Fruit fly (Drosophila melanogaster) whole organism, embryonic: ENCODE measurements around the gene Mlc2.

Experiments
- Atf3 ChIP-seq: fragments of 200-800 bp; sonication (Bioruptor generic); optimal IDR thresholded peaks from 3 replicates; lab custom pipeline; 2016; ENCODE audit warnings: missing biosample characterization, missing genetic modification characterization
- Atf6 ChIP-seq: fragments of 200-800 bp; sonication (Bioruptor generic); IDR thresholded peaks from 2 replicates; pipeline ENCODE4 v1.3.6; 2022; ENCODE audit warnings: missing biosample characterization, missing genetic modification characterization
- B-H1 ChIP-seq: fragments of 200-800 bp; sonication (Bioruptor generic); IDR thresholded peaks from 3 replicates; pipeline ENCODE4 v1.3.6; 2022; ENCODE audit warnings: missing biosample characterization, missing genetic modification characterization
- CG10147 ChIP-seq: fragments of 200-800 bp; sonication (Bioruptor generic); optimal IDR thresholded peaks from 2 replicates; lab custom pipeline; 2019; ENCODE audit warnings: missing biosample characterization, mild to moderate bottlenecking, missing genetic modification characterization, moderate library complexity
- CG10431 ChIP-seq: fragments of 200-800 bp; sonication (Bioruptor generic); optimal IDR thresholded peaks from 3 replicates; lab custom pipeline; 2018; ENCODE audit warnings: missing biosample characterization, mild to moderate bottlenecking, missing genetic modification characterization
- CG10565 ChIP-seq: fragments of 200-800 bp; sonication (Bioruptor generic); optimal IDR thresholded peaks from 3 replicates; lab custom pipeline; 2016; ENCODE audit warnings: missing biosample characterization, mild to moderate bottlenecking, missing genetic modification characterization
- CG10654 ChIP-seq: fragments of 200-800 bp; sonication (Bioruptor generic); optimal IDR thresholded peaks from 2 replicates; lab custom pipeline; 2016; ENCODE audit warnings: missing biosample characterization, missing genetic modification characterization
- CG10979 ChIP-seq: fragments of 200-800 bp; sonication (Bioruptor generic); optimal IDR thresholded peaks from 2 replicates; lab custom pipeline; 2018; ENCODE audit warnings: missing biosample characterization, mild to moderate bottlenecking, missing genetic modification characterization, moderate library complexity
- CG11398 ChIP-seq: fragments of 200-800 bp; sonication (Bioruptor generic); optimal IDR thresholded peaks from 2 replicates; lab custom pipeline; 2016; ENCODE audit warnings: missing biosample characterization, missing genetic modification characterization
- CG11560 ChIP-seq: fragments of 200-800 bp; sonication (Bioruptor generic); IDR thresholded peaks from 3 replicates; pipeline ENCODE4 v1.3.6; 2022; ENCODE audit warnings: missing biosample characterization, missing genetic modification characterization
- CG12071 ChIP-seq: fragments of 200-800 bp; sonication (Bioruptor generic); optimal IDR thresholded peaks from 3 replicates; lab custom pipeline; 2018; ENCODE audit warnings: missing biosample characterization, mild to moderate bottlenecking, missing genetic modification characterization
- CG12155 ChIP-seq: fragments of 200-800 bp; sonication (Bioruptor generic); optimal IDR thresholded peaks from 3 replicates; lab custom pipeline; 2016; ENCODE audit warnings: missing biosample characterization, missing genetic modification characterization
- CG15696 ChIP-seq: fragments of 200-800 bp; sonication (Bioruptor generic); optimal IDR thresholded peaks from 2 replicates; lab custom pipeline; 2019; ENCODE audit warnings: missing biosample characterization, mild to moderate bottlenecking, missing genetic modification characterization, moderate library complexity
- CG17328 ChIP-seq: fragments of 200-800 bp; sonication (Bioruptor generic); IDR thresholded peaks from 2 replicates; pipeline ENCODE4 v1.3.6; 2022; ENCODE audit warnings: missing biosample characterization, missing genetic modification characterization
- CG18011 ChIP-seq: fragments of 200-800 bp; sonication (Bioruptor generic); optimal IDR thresholded peaks from 2 replicates; lab custom pipeline; 2017; ENCODE audit warnings: missing biosample characterization, missing genetic modification characterization, mild to moderate bottlenecking, moderate library complexity, missing genotype
- CG2678 ChIP-seq: fragments of 200-800 bp; sonication (Bioruptor generic); optimal IDR thresholded peaks from 3 replicates; lab custom pipeline; 2019; ENCODE audit warnings: missing biosample characterization, mild to moderate bottlenecking, missing genetic modification characterization, moderate library complexity
- CG32772 ChIP-seq: fragments of 200-800 bp; sonication (Bioruptor generic); IDR thresholded peaks from 2 replicates; pipeline ENCODE4 v1.3.6; 2022; ENCODE audit warnings: missing biosample characterization, missing genetic modification characterization
- CG7745 ChIP-seq: fragments of 200-800 bp; sonication (Bioruptor generic); optimal IDR thresholded peaks from 2 replicates; lab custom pipeline; 2018; ENCODE audit warnings: missing biosample characterization, mild to moderate bottlenecking, missing genetic modification characterization, moderate library complexity
- CG7963 ChIP-seq: fragments of 200-800 bp; sonication (Bioruptor generic); IDR thresholded peaks from 3 replicates; pipeline ENCODE4 v1.3.6; 2022; ENCODE audit warnings: missing biosample characterization, missing genetic modification characterization; ENCODE audit not compliant: partially characterized antibody
- CG7987 ChIP-seq: fragments of 200-800 bp; sonication (Bioruptor generic); optimal IDR thresholded peaks from 2 replicates; lab custom pipeline; 2018; ENCODE audit warnings: missing biosample characterization, mild to moderate bottlenecking, missing genetic modification characterization, moderate library complexity
- CG8478 ChIP-seq: fragments of >200 bp; optimal IDR thresholded peaks from 2 replicates; lab custom pipeline; 2018
- CG8765 ChIP-seq: fragments of 200-800 bp; sonication (Bioruptor generic); IDR thresholded peaks from 2 replicates; pipeline ENCODE4 v1.3.6; 2022; ENCODE audit warnings: missing biosample characterization, missing genetic modification characterization
- CG8944 ChIP-seq: fragments of 200-800 bp; sonication (Bioruptor generic); optimal IDR thresholded peaks from 3 replicates; lab custom pipeline; 2016; ENCODE audit warnings: missing biosample characterization, missing genetic modification characterization
- Camta ChIP-seq: fragments of 200-800 bp; sonication (Bioruptor generic); optimal IDR thresholded peaks from 2 replicates; lab custom pipeline; 2016; ENCODE audit warnings: missing biosample characterization, missing genetic modification characterization
- Dbx ChIP-seq: fragments of 200-800 bp; sonication (Bioruptor generic); IDR thresholded peaks from 3 replicates; pipeline ENCODE4 v1.3.6; 2022; ENCODE audit warnings: missing biosample characterization, missing genetic modification characterization
- Kr ChIP-seq: fragments of 200-800 bp; sonication (Bioruptor generic); optimal IDR thresholded peaks from 2 replicates; lab custom pipeline; 2017; ENCODE audit warnings: missing biosample characterization, mild to moderate bottlenecking, missing genetic modification characterization
- Lpt ChIP-seq: fragments of >200 bp; optimal IDR thresholded peaks from 2 replicates; lab custom pipeline; 2018; ENCODE audit warnings: missing biosample characterization, missing genetic modification characterization
- Max ChIP-seq: fragments of 200-800 bp; sonication (Bioruptor generic); optimal IDR thresholded peaks from 2 replicates; lab custom pipeline; 2016; ENCODE audit warnings: missing biosample characterization, mild to moderate bottlenecking, missing genetic modification characterization
- NFAT ChIP-seq: fragments of 200-800 bp; sonication (Bioruptor generic); IDR thresholded peaks from 2 replicates; pipeline ENCODE4 v1.3.6; 2022; ENCODE audit warnings: missing biosample characterization, missing genetic modification characterization
- Optix ChIP-seq: fragments of 200-800 bp; sonication (Bioruptor generic); IDR thresholded peaks from 3 replicates; pipeline ENCODE4 v1.3.6; 2022; ENCODE audit warnings: missing biosample characterization, missing genetic modification characterization
- Poxn ChIP-seq: fragments of 200-800 bp; sonication (Bioruptor generic); IDR thresholded peaks from 2 replicates; pipeline ENCODE4 v1.3.6; 2022; ENCODE audit warnings: missing biosample characterization, missing genetic modification characterization
- Sox100B ChIP-seq: fragments of 200-800 bp; sonication (Bioruptor generic); optimal IDR thresholded peaks from 3 replicates; lab custom pipeline; 2018; ENCODE audit warnings: missing biosample characterization, mild to moderate bottlenecking, missing genetic modification characterization
- ap ChIP-seq: fragments of 200-800 bp; sonication (Bioruptor generic); IDR thresholded peaks from 2 replicates; pipeline ENCODE4 v1.3.6; 2022; ENCODE audit warnings: missing biosample characterization, missing genetic modification characterization
- bowl ChIP-seq: fragments of 200-800 bp; sonication (Bioruptor generic); IDR thresholded peaks from 2 replicates; pipeline ENCODE4 v1.3.6; 2022; ENCODE audit warnings: missing biosample characterization, missing genetic modification characterization
- chinmo ChIP-seq: fragments of 200-800 bp; sonication (Bioruptor generic); IDR thresholded peaks from 4 replicates; pipeline ENCODE4 v1.3.6; 2022; ENCODE audit warnings: missing biosample characterization, missing genetic modification characterization; ENCODE audit not compliant: partially characterized antibody
- chn ChIP-seq: fragments of 200-800 bp; sonication (Bioruptor generic); optimal IDR thresholded peaks from 2 replicates; lab custom pipeline; 2016; ENCODE audit warnings: missing biosample characterization, missing genetic modification characterization
- da ChIP-seq: fragments of 200-800 bp; sonication (Bioruptor generic); optimal IDR thresholded peaks from 2 replicates; lab custom pipeline; 2016; ENCODE audit warnings: missing biosample characterization, missing genetic modification characterization
- dmrt99B ChIP-seq: fragments of 200-800 bp; sonication (Bioruptor generic); optimal IDR thresholded peaks from 2 replicates; lab custom pipeline; 2018; ENCODE audit warnings: missing biosample characterization, mild to moderate bottlenecking, missing genetic modification characterization, moderate library complexity
- ems ChIP-seq: fragments of 200-800 bp; sonication (Bioruptor generic); optimal IDR thresholded peaks from 3 replicates; lab custom pipeline; 2016; ENCODE audit warnings: missing biosample characterization, missing genetic modification characterization
- eyg ChIP-seq: fragments of 200-800 bp; sonication (Bioruptor generic); optimal IDR thresholded peaks from 3 replicates; lab custom pipeline; 2016; ENCODE audit warnings: missing biosample characterization, missing genetic modification characterization
- fd96Cb ChIP-seq: fragments of 200-800 bp; sonication (Bioruptor generic); optimal IDR thresholded peaks from 2 replicates; lab custom pipeline; 2018; ENCODE audit warnings: missing biosample characterization, mild to moderate bottlenecking, missing genetic modification characterization, moderate library complexity
- fru ChIP-seq: fragments of >200 bp; optimal IDR thresholded peaks from 2 replicates; lab custom pipeline; 2017
- gt ChIP-seq: fragments of 200-800 bp; sonication (Bioruptor generic); IDR thresholded peaks from 2 replicates; pipeline ENCODE4 v1.3.6; 2022; ENCODE audit warnings: missing biosample characterization, missing genetic modification characterization
- hbn ChIP-seq: fragments of 200-800 bp; sonication (Bioruptor generic); IDR thresholded peaks from 2 replicates; pipeline ENCODE4 v1.3.6; 2022; ENCODE audit warnings: missing biosample characterization, missing genetic modification characterization; ENCODE audit not compliant: partially characterized antibody
- nau ChIP-seq: fragments of 200-800 bp; sonication (Bioruptor generic); optimal IDR thresholded peaks from 3 replicates; lab custom pipeline; 2017; ENCODE audit warnings: missing biosample characterization, mild to moderate bottlenecking, missing genetic modification characterization, missing genetic modification reagents
- nerfin-1 ChIP-seq: fragments of 200-800 bp; sonication (Bioruptor generic); optimal IDR thresholded peaks from 3 replicates; lab custom pipeline; 2019; ENCODE audit warnings: missing biosample characterization, mild to moderate bottlenecking, missing genetic modification characterization, moderate library complexity
- nerfin-2 ChIP-seq: fragments of 200-800 bp; sonication (Bioruptor generic); IDR thresholded peaks from 2 replicates; pipeline ENCODE4 v1.3.6; 2022; ENCODE audit warnings: missing biosample characterization, missing genetic modification characterization; ENCODE audit not compliant: partially characterized antibody
- sens-2 ChIP-seq: fragments of 200-800 bp; sonication (Bioruptor generic); IDR thresholded peaks from 2 replicates; pipeline ENCODE4 v1.3.6; 2022; ENCODE audit warnings: missing biosample characterization, missing genetic modification characterization
- sr ChIP-seq: fragments of 200-800 bp; sonication (Bioruptor generic); IDR thresholded peaks from 3 replicates; pipeline ENCODE4 v1.3.6; 2022; ENCODE audit warnings: missing biosample characterization, missing genetic modification characterization
- ssp ChIP-seq: fragments of 200-800 bp; sonication (Bioruptor generic); IDR thresholded peaks from 2 replicates; pipeline ENCODE4 v1.3.6; 2022; ENCODE audit warnings: missing biosample characterization, missing genetic modification characterization
- ttk ChIP-seq: fragments of 200-800 bp; sonication (Bioruptor generic); IDR thresholded peaks from 2 replicates; pipeline ENCODE4 v2.1.2; 2022; ENCODE audit warnings: missing biosample characterization, missing genetic modification characterization
- vnd ChIP-seq: fragments of 200-800 bp; sonication (Bioruptor generic); IDR thresholded peaks from 3 replicates; pipeline ENCODE4 v1.3.6; 2022; ENCODE audit warnings: missing biosample characterization, missing genetic modification characterization; ENCODE audit not compliant: partially characterized antibody

Mlc2 gene

DNA sequence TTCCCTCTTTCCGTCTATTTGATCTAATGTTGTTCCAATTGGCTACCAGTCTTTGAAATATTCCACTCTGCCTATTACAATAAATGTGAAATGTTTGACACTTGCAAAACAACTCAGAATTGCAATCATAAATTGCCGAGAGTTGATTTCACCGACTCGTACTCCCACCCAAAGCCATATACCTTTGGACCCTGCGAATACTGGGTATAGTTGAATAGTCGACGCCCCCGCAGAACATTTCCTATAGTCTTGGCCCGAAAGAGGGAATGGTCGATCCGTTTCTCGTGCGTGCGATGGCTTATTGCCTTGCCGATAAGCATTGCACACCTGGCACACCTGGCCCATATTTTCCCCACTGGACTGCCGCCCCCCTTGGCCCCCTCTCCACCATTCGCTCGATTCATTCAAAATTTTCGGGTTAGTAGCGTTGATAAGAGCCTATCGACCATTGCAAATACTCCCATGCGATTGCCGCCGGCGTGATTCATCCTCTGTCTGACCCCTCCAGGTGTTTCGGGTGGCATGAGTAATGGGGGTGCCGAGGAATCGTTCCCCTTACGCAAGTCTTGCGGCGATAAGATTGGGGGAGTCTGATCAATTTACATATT lies 25.8 kb upstream of the Mlc2 start (continued):
- no peak for TF ChIP-seq CG8765
- no peak for TF ChIP-seq CG17328 (GFP tag; lab: Robert Waterston, UW)
- no peak for TF ChIP-seq ap
- TF ChIP-seq Kr: no peak
- TF ChIP-seq CG10979 (tag; lab: Kevin White, UChicago): no peak
- TF ChIP-seq nerfin-2: no peak
- no peak for TF ChIP-seq CG11560 (tag; lab: Robert Waterston, UW)
- no peak for TF ChIP-seq chn (GFP tag; lab: Kevin White, UChicago)
- no peak for TF ChIP-seq CG10147
- peak; percentile 28 for TF ChIP-seq CG2678 (tag; lab: Kevin White, UChicago)
- TF ChIP-seq sr (GFP tag; lab: Robert Waterston, UW): peak; percentile 85
- peak; percentile 13 for TF ChIP-seq da
- no peak for TF ChIP-seq bowl (GFP tag; lab: Robert Waterston, UW)
- TF ChIP-seq B-H1 (GFP tag; lab: Robert Waterston, UW): no peak
- no peak for TF ChIP-seq hbn (GFP tag; lab: Robert Waterston, UW)
- no peak for TF ChIP-seq Lpt (GFP tag; lab: Kevin White, UChicago)
- TF ChIP-seq chinmo (GFP tag; lab: Robert Waterston, UW): peak; percentile 71; the same call in 2 of the 4 replicates
- no peak for TF ChIP-seq CG10565 (GFP tag; lab: Kevin White, UChicago)
- no peak for TF ChIP-seq CG18011 (GFP tag; lab: Kevin White, UChicago)
- no peak for TF ChIP-seq Poxn (GFP tag; lab: Robert Waterston, UW)
- TF ChIP-seq ssp (GFP tag; lab: Robert Waterston, UW): no peak
- no peak for TF ChIP-seq CG32772 (GFP tag; lab: Robert Waterston, UW)
- TF ChIP-seq nerfin-1 (tag; lab: Kevin White, UChicago): no peak
- TF ChIP-seq fru (lab: Kevin White, UChicago): no peak
- TF ChIP-seq ems: peak; percentile 24
- TF ChIP-seq CG10431 (GFP tag; lab: Kevin White, UChicago): no peak
- TF ChIP-seq NFAT (GFP tag; lab: Robert Waterston, UW): no peak; the same call in none of the 2 replicates
- TF ChIP-seq Atf6 (GFP tag; lab: Robert Waterston, UW): peak; percentile 34; the same call in 1 of the 2 replicates
- no peak for TF ChIP-seq CG7963 (GFP tag; lab: Robert Waterston, UW)
- TF ChIP-seq dmrt99B (tag; lab: Kevin White, UChicago): peak; percentile 39
- TF ChIP-seq CG7745 (tag; lab: Kevin White, UChicago): no peak
- no peak for TF ChIP-seq Atf3 (GFP tag; lab: Kevin White, UChicago)
- TF ChIP-seq CG8944 (GFP tag; lab: Kevin White, UChicago): no peak
- no peak for TF ChIP-seq CG7987 (GFP tag; lab: Kevin White, UChicago)
- TF ChIP-seq ttk (GFP tag; lab: Robert Waterston, UW): no peak
- TF ChIP-seq Camta (GFP tag; lab: Kevin White, UChicago): no peak
- TF ChIP-seq CG15696: no peak
- TF ChIP-seq CG8478: no peak
- TF ChIP-seq vnd: no peak
- TF ChIP-seq CG12071 (GFP tag; lab: Kevin White, UChicago): no peak
- TF ChIP-seq Max (GFP tag; lab: Kevin White, UChicago): no peak
- TF ChIP-seq sens-2 (GFP tag; lab: Robert Waterston, UW): no peak
- TF ChIP-seq eyg: no peak
- TF ChIP-seq CG12155 (GFP tag; lab: Kevin White, UChicago): peak; percentile 18
- peak; percentile 13 for TF ChIP-seq Sox100B (GFP tag; lab: Kevin White, UChicago)
- TF ChIP-seq CG10654 (GFP tag; lab: Kevin White, UChicago): no peak
- no peak for TF ChIP-seq nau (GFP tag; lab: Kevin White, UChicago)
- TF ChIP-seq gt (GFP tag; lab: Robert Waterston, UW): no peak
- TF ChIP-seq Dbx (GFP tag; lab: Robert Waterston, UW): no peak; the same call in 2 of the 3 replicates
- no peak for TF ChIP-seq CG11398
- TF ChIP-seq fd96Cb (tag; lab: Kevin White, UChicago): peak; percentile 5
- TF ChIP-seq Optix (GFP tag; lab: Robert Waterston, UW): 0 out of 3 replicates have a peak, but pooled peaks have one; percentile 31
